Worm (Caenorhabditis elegans): ENCODE results near the gene Y54F10BM.23.

The Y54F10BM.23 gene

DNA sequence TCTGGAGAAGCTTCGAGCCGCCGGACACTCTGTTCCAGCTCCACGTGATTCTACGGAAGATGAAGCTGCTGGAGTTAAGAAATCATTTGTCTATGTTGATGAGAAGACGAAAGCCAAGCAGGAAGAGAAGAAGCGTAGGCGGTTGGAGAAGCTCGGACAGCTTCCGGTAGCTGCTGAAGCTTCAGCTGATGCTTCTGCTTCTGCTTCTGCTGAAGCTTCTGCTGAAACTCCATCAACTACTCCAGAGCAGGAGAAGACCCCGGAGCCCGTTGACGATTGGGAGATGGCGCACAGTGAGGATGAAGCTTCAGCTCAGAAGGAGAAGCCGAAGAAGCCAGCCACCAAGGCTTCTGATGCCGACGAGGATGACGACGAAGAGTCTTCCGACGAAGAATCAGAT lies 37.1 kb upstream of the Y54F10BM.23 start:
- TF ChIP-seq egrh-3 (GFP tag; IDR thresholded peaks at IDR 0.05) (peak; percentile 68; the same call in 1 of the 2 replicates), F39B2.1 (GFP tag; IDR thresholded peaks at IDR 0.05) (no peak), lin-26 (GFP tag; IDR thresholded peaks at IDR 0.05) (no peak), D2030.7 (GFP tag; IDR thresholded peaks at IDR 0.05) (no peak)

DNA sequence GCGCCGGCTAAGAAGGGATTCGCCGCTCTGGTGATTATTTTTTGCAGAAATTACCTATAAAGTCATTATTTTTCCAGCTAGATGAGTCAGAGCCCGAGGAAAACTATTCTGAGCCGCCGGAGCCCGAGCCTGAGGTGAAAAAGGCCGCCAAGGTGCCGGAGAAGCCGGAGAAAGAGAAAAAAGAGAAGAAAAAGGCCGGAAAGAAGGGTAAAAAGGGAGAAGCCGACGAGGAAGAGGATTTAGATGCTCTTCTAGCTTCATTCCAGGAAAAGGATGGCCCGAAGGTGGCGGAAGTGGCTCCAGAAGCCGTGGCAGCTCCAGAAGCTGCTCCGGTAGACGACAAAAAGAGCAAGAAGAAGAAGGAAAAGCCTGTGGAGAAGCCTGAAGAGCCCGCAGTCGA lies 35.3 kb upstream of the Y54F10BM.23 start:
- peak; percentile 78 for TF ChIP-seq zfh-2 (GFP tag; conservative IDR thresholded peaks at IDR 0.05)
- no peak for TF ChIP-seq ceh-79 (tag; optimal IDR thresholded peaks at IDR 0.05)
- TF ChIP-seq egrh-3 (GFP tag; IDR thresholded peaks at IDR 0.05) = peak; percentile 63

DNA sequence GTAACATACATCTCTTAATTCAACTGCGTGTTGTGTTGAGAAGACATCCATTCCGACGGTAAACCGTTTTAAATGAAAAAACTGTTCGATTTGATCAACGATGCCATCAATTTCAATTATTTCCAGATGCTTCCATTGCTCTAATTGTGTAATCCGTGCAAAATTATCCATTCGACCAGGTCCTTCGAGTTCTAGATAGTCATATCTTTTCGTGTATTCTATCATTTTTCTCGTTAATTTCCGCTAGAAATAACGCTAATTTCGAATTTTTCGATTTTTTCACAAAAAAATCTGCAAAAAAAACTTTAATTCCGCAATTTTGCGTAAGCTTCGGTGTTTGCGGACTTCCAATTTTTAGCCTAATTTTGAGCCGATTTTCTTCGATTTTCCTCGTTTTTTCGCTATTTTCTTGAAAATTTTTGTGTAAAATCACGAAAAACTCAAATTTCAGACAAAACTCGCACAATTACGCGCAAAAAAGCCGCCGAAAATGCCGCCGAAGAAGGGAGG lies 34.7 kb upstream of the Y54F10BM.23 start, which contains the start of the genes fbxa-66 and iffb-1:
Gene fbxa-66 (minus strand): TSS at position 51 of the 510 bp plus-strand sequence.
Gene iffb-1 (plus strand): TSS at position 452 of the 510 bp plus-strand sequence.
- TF ChIP-seq F33H1.4 (GFP tag; IDR thresholded peaks at IDR 0.05) (no peak), pha-4 (tag; optimal IDR thresholded peaks at IDR 0.05) (no peak), B0019.2 (GFP tag; conservative IDR thresholded peaks at IDR 0.05) (no peak), akir-1 (GFP tag; optimal IDR thresholded peaks at IDR 0.05) (no peak), pbrm-1 (GFP tag; IDR thresholded peaks at IDR 0.05) (no peak), dox-1 (GFP tag; IDR thresholded peaks at IDR 0.05) (no peak), ceh-100 (GFP tag; IDR thresholded peaks at IDR 0.05) (no peak), F55B11.4 (tag; optimal IDR thresholded peaks at IDR 0.05; ENCODE audit: borderline replicate concordance, insufficient read depth) (no peak), let-607 (tag; optimal IDR thresholded peaks at IDR 0.05) (no peak), Y67H2A.10 (GFP tag; conservative IDR thresholded peaks at IDR 0.05) (no peak), efl-1 (GFP tag; optimal IDR thresholded peaks at IDR 0.05) (no peak), nhr-90 (tag; optimal IDR thresholded peaks at IDR 0.05) (no peak), lag-1 (GFP tag; IDR thresholded peaks at IDR 0.05) (no peak), D2030.7 (GFP tag; IDR thresholded peaks at IDR 0.05) (no peak), mxl-1 (tag; optimal IDR thresholded peaks at IDR 0.05) (no peak), ztf-18 (tag; optimal IDR thresholded peaks at IDR 0.05) (no peak)

DNA sequence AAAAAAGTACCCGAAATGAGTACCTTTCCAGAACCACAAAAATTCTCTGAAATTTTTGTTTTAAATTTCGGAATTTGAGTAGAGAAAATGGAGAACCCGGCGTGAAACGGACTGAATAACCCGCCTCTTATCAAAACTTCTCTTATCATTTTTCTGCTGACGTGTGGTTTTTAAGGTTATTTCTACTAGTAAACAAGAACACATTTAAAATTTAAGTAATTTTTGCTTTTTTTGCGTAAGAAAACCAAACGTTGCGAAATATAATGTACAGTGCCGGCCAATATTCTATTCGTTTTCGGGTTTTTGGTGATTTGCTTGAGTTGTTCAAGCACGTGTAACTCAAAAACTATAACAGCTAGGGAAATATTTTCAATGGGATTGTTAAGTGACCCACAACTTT lies 31.6 kb upstream of the Y54F10BM.23 start:
- peak; percentile 52; the same call in 1 of the 2 replicates for TF ChIP-seq cebp-1 (GFP tag; IDR thresholded peaks at IDR 0.05)
- peak; percentile 60 for TF ChIP-seq cebp-1 (tag; optimal IDR thresholded peaks at IDR 0.05)
- no peak for TF ChIP-seq gei-17 (GFP tag; optimal IDR thresholded peaks at IDR 0.05)
- TF ChIP-seq ztf-25 (GFP tag; IDR thresholded peaks at IDR 0.05) = no peak

DNA sequence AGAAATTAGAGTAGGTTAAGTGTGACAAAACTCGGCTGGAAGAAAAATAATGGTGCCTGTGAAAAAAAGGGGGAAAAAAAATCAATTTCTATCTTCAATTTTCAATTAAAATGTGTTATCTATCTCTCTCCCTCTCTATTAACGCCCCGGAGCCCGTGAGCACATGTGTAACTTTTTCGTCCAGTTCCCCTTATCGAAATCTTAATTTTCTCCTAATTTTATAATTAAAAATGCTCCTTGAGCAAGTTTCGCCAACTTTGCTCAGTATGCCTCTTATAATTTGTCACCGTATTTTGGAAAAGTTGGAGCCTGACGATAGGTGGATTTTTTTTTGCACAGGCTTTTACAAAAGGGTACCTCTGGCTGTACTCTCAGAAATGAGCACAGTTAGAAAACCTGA lies 28.7 kb upstream of the Y54F10BM.23 start, which contains the start of the genes fbxa-1 and Y54F10BM.20:
Gene fbxa-1 (minus strand): TSS at position 101 of the 400 bp plus-strand sequence.
Gene Y54F10BM.20 (plus strand): TSS at position 231 of the 400 bp plus-strand sequence.
- TF ChIP-seq rcor-1 (GFP tag; IDR thresholded peaks at IDR 0.05) = no peak
- no peak for TF ChIP-seq hmg-20 (GFP tag; IDR thresholded peaks at IDR 0.05)
- no peak for TF ChIP-seq akir-1 (GFP tag; optimal IDR thresholded peaks at IDR 0.05)
- TF ChIP-seq attf-3 (GFP tag; conservative IDR thresholded peaks at IDR 0.05) = no peak
- no peak for TF ChIP-seq die-1 (tag; optimal IDR thresholded peaks at IDR 0.05)
- no peak for TF ChIP-seq hrde-1 (tag; optimal IDR thresholded peaks at IDR 0.05; ENCODE audit: borderline replicate concordance)
- TF ChIP-seq mxl-1 (tag; optimal IDR thresholded peaks at IDR 0.05) = no peak
- no peak for TF ChIP-seq lin-26 (GFP tag; IDR thresholded peaks at IDR 0.05)
- no peak for TF ChIP-seq ztf-26 (tag; optimal IDR thresholded peaks at IDR 0.05)
- TF ChIP-seq madf-3 (GFP tag; IDR thresholded peaks at IDR 0.05) = no peak
- no peak for TF ChIP-seq K12H6.12 (tag; optimal IDR thresholded peaks at IDR 0.05)
- no peak for TF ChIP-seq pha-4 (tag; optimal IDR thresholded peaks at IDR 0.05)
- no peak for TF ChIP-seq rpc-1 (optimal IDR thresholded peaks at IDR 0.05)
- no peak for TF ChIP-seq rpc-1 (tag; optimal IDR thresholded peaks at IDR 0.05)
- TF ChIP-seq F10E7.11 (tag; optimal IDR thresholded peaks at IDR 0.05) = no peak
- TF ChIP-seq lin-40 (tag; optimal IDR thresholded peaks at IDR 0.05) = no peak
- no peak for TF ChIP-seq mes-4 (tag; optimal IDR thresholded peaks at IDR 0.05)

All from whole organism, young adult.